Fruit fly (Drosophila melanogaster): Measurements from ENCODE around the gene mre11.

Gene mre11

DNA sequence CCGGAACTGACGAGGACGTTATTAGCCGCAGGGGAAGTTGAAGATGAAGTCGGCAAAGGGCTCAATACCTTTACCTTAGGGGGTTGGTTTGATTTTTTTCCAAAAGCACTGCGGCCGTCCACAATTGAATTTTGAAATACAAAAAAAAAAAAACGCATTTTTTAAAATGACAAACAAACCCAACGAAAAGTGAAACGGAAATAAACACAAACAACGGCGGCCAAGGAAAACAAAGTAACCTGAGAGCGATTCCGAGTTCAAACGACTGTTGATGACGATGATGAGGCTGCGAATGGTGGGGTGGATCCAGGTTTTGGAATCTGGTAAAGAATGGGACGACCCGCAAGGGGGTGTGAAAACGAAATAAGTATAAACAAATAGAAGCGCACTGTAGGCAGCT is 14.6 kb downstream of the mre11 start:
- TF ChIP-seq CG5204 (GFP tag; optimal IDR thresholded peaks at IDR 0.05) = no peak
- TF ChIP-seq cnc (optimal IDR thresholded peaks at IDR 0.05) = no peak
- no peak for TF ChIP-seq Clk (GFP tag; optimal IDR thresholded peaks at IDR 0.05)
- no peak for TF ChIP-seq CG11617 (GFP tag; optimal IDR thresholded peaks at IDR 0.05)
- TF ChIP-seq toe (GFP tag; optimal IDR thresholded peaks at IDR 0.05) = no peak
- TF ChIP-seq CG1620 (GFP tag; optimal IDR thresholded peaks at IDR 0.05) = no peak
- TF ChIP-seq CG14711 (tag; optimal IDR thresholded peaks at IDR 0.05) = no peak

DNA sequence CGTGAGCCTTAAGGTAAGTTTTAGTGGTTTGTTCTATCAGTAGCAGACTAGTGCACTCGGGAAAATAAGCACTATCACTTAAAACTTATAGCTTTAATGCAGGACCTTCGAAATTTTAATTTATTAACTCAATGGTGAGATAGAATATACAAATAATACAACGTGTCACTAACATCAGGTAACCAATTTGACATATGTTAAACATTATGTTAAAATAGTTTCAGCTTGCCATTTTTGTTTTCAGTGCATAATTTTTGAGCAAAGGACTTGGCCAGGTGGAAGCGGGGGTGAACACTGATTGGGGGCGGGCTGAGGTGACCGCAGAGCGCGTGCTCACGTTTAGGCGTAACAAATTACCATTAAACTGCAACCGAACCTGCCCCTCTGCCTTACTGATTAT is 20.6 kb downstream of the mre11 start:
- TF ChIP-seq cic (GFP tag; optimal IDR thresholded peaks at IDR 0.05) (no peak), cnc (optimal IDR thresholded peaks at IDR 0.05) (no peak), CG7045 (GFP tag; optimal IDR thresholded peaks at IDR 0.05) (no peak), CG1620 (GFP tag; optimal IDR thresholded peaks at IDR 0.05) (no peak), kay (GFP tag; ENCODE audit: borderline replicate concordance) (no peak)

DNA sequence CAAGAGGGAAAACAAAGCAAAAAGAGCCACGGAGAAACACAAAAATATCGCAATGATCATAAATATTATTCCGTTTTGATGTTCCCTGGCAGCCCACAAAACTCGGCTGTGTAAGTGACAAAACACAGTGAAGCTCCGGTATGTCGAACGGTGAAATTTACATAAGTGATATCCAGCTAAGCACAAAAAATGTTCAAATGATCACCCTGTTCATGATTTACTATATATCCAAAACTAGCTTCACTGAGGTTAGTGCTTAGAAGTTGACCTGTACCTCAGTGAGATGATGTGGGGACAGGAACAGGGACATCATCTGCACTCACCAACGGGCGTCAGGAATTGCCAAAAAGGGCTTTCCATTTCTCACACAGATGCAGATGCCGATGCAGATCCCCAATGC is 24.2 kb downstream of the mre11 start:
- TF ChIP-seq tj (GFP tag; optimal IDR thresholded peaks at IDR 0.05) (no peak), CG33017 (tag; optimal IDR thresholded peaks at IDR 0.05) (no peak), CG11617 (GFP tag; optimal IDR thresholded peaks at IDR 0.05) (no peak), CG12768 (GFP tag; optimal IDR thresholded peaks at IDR 0.05) (no peak), cic (GFP tag; optimal IDR thresholded peaks at IDR 0.05) (no peak), CG14711 (tag; optimal IDR thresholded peaks at IDR 0.05) (no peak), toe (GFP tag; optimal IDR thresholded peaks at IDR 0.05) (no peak)

DNA sequence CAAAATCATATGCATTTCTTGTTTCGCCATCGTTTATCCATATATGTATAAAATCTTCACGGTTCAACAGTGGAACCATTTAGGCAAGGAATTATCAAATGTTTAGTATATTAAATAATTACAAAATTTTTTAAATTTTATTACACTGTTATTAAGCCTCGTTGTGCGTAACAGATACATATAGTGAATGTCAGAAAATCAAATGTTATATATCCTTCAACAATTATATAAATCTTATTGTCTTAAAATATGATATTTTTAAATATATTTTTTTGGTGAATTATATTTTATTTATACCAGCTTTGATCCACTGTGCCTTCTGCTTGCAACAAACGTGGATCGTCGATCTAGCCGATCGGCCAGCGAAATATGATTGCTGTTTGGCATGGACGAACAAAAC is 25.2 kb downstream of the mre11 start:
- TF ChIP-seq CG33017 (tag; optimal IDR thresholded peaks at IDR 0.05) (no peak), CG1620 (GFP tag; optimal IDR thresholded peaks at IDR 0.05) (no peak), Mnt (GFP tag; optimal IDR thresholded peaks at IDR 0.05) (no peak), pad (GFP tag; optimal IDR thresholded peaks at IDR 0.05) (no peak), cnc (optimal IDR thresholded peaks at IDR 0.05) (no peak), CG7045 (GFP tag; optimal IDR thresholded peaks at IDR 0.05) (no peak), Crg-1 (GFP tag; optimal IDR thresholded peaks at IDR 0.05) (no peak), toe (GFP tag; optimal IDR thresholded peaks at IDR 0.05) (no peak), bab1 (GFP tag; optimal IDR thresholded peaks at IDR 0.05) (no peak), CG5204 (GFP tag; optimal IDR thresholded peaks at IDR 0.05) (no peak), CG14711 (tag; optimal IDR thresholded peaks at IDR 0.05) (no peak), Clk (GFP tag; optimal IDR thresholded peaks at IDR 0.05) (no peak), kay (GFP tag; ENCODE audit: borderline replicate concordance) (no peak), CG12768 (GFP tag; optimal IDR thresholded peaks at IDR 0.05) (no peak), Hr96 (GFP tag; optimal IDR thresholded peaks at IDR 0.05) (no peak), ovo (GFP tag; optimal IDR thresholded peaks at IDR 0.05) (no peak), CG11617 (GFP tag; optimal IDR thresholded peaks at IDR 0.05) (no peak), CG7101 (tag; optimal IDR thresholded peaks at IDR 0.05) (no peak), tj (GFP tag; optimal IDR thresholded peaks at IDR 0.05) (no peak), cic (GFP tag; optimal IDR thresholded peaks at IDR 0.05) (no peak)

DNA sequence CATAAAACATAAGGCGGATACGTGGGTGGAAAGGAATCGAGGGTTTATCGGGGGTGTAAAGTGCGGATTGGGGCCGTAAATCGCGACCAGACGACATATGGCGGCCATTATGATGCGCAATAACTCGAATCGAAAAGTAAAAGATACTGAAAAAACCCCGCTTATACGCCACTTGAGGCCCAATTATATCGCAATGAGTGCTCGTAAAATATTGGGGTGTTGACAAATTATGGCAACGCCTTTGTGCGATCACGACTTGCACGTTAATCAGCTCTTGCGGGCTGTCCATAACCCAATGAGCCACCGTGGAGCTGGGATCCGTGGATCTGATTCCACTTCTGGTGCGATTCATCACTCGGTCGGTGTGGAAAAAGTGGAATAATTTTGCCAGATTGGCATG is 27.9 kb downstream of the mre11 start:
- TF ChIP-seq CG7045 (GFP tag; optimal IDR thresholded peaks at IDR 0.05) = no peak
- no peak for TF ChIP-seq CG12768 (GFP tag; optimal IDR thresholded peaks at IDR 0.05)
- no peak for TF ChIP-seq kay (GFP tag; ENCODE audit: borderline replicate concordance)
- no peak for TF ChIP-seq CG11617 (GFP tag; optimal IDR thresholded peaks at IDR 0.05)
- no peak for TF ChIP-seq tj (GFP tag; optimal IDR thresholded peaks at IDR 0.05)
- no peak for TF ChIP-seq Hr96 (GFP tag; optimal IDR thresholded peaks at IDR 0.05)
- TF ChIP-seq cic (GFP tag; optimal IDR thresholded peaks at IDR 0.05) = no peak
- no peak for TF ChIP-seq toe (GFP tag; optimal IDR thresholded peaks at IDR 0.05)

DNA sequence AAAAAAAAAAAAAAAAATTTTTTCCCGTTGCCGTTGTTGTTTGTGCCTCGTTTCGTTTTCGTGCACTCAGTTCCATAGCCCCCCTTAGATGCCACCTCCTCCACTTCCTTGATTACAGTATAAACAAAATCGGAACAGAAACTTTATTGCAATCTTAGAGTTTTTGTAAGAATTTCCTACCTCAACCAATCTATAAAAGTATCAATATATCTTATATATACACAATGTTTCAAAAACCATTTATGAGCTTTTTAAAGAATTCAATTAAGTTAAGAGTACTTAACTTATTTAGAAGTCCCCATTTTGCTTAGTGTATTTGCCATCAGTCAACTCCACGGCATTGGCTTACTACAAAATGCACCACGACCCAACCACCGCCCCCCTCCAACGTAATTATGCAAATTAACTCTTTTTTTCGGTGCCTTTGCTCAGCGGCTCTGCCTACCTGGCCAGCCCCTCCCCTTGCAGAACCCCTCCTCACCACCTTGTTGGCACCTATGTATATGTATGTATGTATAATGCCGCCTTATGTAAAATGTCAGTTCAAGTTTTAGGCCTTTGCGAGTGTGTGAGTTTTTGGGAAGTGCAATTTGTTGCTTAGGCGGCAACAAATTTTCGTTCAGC is 35.9 kb downstream of the mre11 start:
- no peak for TF ChIP-seq cnc (optimal IDR thresholded peaks at IDR 0.05)
- no peak for TF ChIP-seq Mnt (GFP tag; optimal IDR thresholded peaks at IDR 0.05)
- no peak for TF ChIP-seq CG11617 (GFP tag; optimal IDR thresholded peaks at IDR 0.05)
- TF ChIP-seq CG1620 (GFP tag; optimal IDR thresholded peaks at IDR 0.05) = no peak
- no peak for TF ChIP-seq CG7045 (GFP tag; optimal IDR thresholded peaks at IDR 0.05)
- no peak for TF ChIP-seq Clk (GFP tag; optimal IDR thresholded peaks at IDR 0.05)
- no peak for TF ChIP-seq CG12768 (GFP tag; optimal IDR thresholded peaks at IDR 0.05)
- no peak for TF ChIP-seq pad (GFP tag; optimal IDR thresholded peaks at IDR 0.05)
- TF ChIP-seq bab1 (GFP tag; optimal IDR thresholded peaks at IDR 0.05) = no peak
- TF ChIP-seq tj (GFP tag; optimal IDR thresholded peaks at IDR 0.05) = no peak

DNA sequence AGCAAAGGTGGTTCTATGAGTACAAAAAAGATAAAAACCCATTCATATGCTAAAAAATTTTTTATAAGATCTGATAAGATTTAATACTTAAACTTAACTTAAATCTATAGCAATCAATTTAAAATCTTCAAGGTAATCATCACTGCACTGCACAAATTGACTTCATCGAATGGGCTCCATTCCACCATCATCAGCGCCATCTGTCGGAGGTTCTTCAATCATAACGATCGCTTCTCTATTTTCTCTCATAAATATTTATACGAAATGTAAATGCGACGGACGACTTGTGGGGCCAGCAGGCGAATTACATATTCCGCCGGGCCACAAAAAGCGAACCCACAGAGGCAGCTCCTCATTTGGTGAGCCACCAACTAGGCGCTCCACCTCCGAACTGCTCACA is 36.6 kb downstream of the mre11 start:
- TF ChIP-seq Clk (GFP tag; optimal IDR thresholded peaks at IDR 0.05) (no peak), CG7045 (GFP tag; optimal IDR thresholded peaks at IDR 0.05) (no peak), CG7101 (tag; optimal IDR thresholded peaks at IDR 0.05) (no peak), cic (GFP tag; optimal IDR thresholded peaks at IDR 0.05) (no peak), ovo (GFP tag; optimal IDR thresholded peaks at IDR 0.05) (no peak), CG1620 (GFP tag; optimal IDR thresholded peaks at IDR 0.05) (no peak), Mnt (GFP tag; optimal IDR thresholded peaks at IDR 0.05) (no peak), pad (GFP tag; optimal IDR thresholded peaks at IDR 0.05) (no peak), CG5204 (GFP tag; optimal IDR thresholded peaks at IDR 0.05) (no peak), kay (GFP tag; ENCODE audit: borderline replicate concordance) (no peak)

Measured in whole organism, adult.